Worm (Caenorhabditis elegans) whole organism, early embryonic: ENCODE data around the gene F58B3.4.

Experiments used
- B0310.2 ChIP-seq: sonication (generic microtip); optimal IDR thresholded peaks from 2 replicates; lab custom pipeline; 2016; ENCODE audit warnings: mild to moderate bottlenecking, missing genetic modification characterization, missing compliant biosample characterization
- ama-1 ChIP-seq: fragments of 150-350 bp; optimal IDR thresholded peaks from 2 replicates; lab custom pipeline; 2014
- ceh-13 ChIP-seq: fragments of 200-800 bp; sonication (Bioruptor generic); optimal IDR thresholded peaks from 2 replicates; lab custom pipeline; 2018; ENCODE audit warnings: mild to moderate bottlenecking, missing genetic modification characterization, missing compliant biosample characterization
- flt-1 ChIP-seq: fragments of 200-800 bp; sonication (Bioruptor generic); IDR thresholded peaks from 2 replicates; pipeline ENCODE4 v1.3.6; 2022; ENCODE audit warnings: missing genetic modification characterization, missing compliant biosample characterization
- hmbx-1 ChIP-seq: sonication (generic microtip); optimal IDR thresholded peaks from 2 replicates; lab custom pipeline; 2016; ENCODE audit warnings: mild to moderate bottlenecking, missing genetic modification characterization, missing compliant biosample characterization
- hmg-4 ChIP-seq: fragments of 200-800 bp; sonication (Bioruptor generic); optimal IDR thresholded peaks from 2 replicates; lab custom pipeline; 2018; ENCODE audit warnings: mild to moderate bottlenecking, missing genetic modification characterization, missing compliant biosample characterization
- hnd-1 ChIP-seq: sonication (generic microtip); optimal IDR thresholded peaks from 2 replicates; lab custom pipeline; 2016; ENCODE audit warnings: missing genetic modification characterization, missing compliant biosample characterization
- tbx-37 ChIP-seq: fragments of 200-800 bp; sonication (Bioruptor generic); conservative IDR thresholded peaks from 2 replicates; pipeline ENCODE4 v1.3.6; 2022; ENCODE audit warnings: missing genetic modification reagents, missing genetic modification characterization, missing compliant biosample characterization

DNA sequence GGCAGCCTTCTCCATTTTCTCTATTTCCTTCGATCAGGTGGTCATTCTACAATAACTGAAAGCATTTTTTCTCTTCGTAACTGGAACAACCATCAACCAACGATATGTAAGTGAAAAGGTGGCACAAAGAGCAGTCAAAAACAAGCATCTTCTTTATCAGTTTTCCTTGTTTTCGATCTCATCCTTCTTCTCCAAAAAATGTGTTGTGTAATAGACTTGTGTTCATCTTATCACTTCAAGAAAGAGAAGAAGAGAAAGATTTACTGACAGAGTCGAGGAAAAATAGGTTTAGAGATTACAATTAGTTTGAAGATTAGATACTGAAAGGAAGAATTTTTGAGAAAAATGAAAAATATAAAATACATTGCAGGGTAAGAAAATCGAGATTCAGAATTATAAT is 13.7 kb upstream of the F58B3.4 start:
- TF ChIP-seq ama-1 (lab: Kevin White, UChicago): no peak
- TF ChIP-seq tbx-37: no peak
- no peak for TF ChIP-seq flt-1 (GFP tag; lab: Robert Waterston, UW)
- no peak for TF ChIP-seq B0310.2 (tag; lab: Kevin White, UChicago)
- TF ChIP-seq hnd-1: no peak
- TF ChIP-seq ceh-13 (GFP tag; lab: Kevin White, UChicago): no peak
- no peak for TF ChIP-seq hmg-4 (GFP tag; lab: Kevin White, UChicago)
- TF ChIP-seq hmbx-1 (tag; lab: Kevin White, UChicago): no peak
